Worm (Caenorhabditis elegans) whole organism, L3 larva: ENCODE measurements around the gene oac-29.

Experiments
- R02D3.7 ChIP-seq: fragments of 150-350 bp; optimal IDR thresholded peaks from 2 replicates; lab custom pipeline; 2014; ENCODE audit warnings: missing biosample characterization, missing genetic modification characterization
- ZK546.5 ChIP-seq: sonication (generic microtip); optimal IDR thresholded peaks from 2 replicates; lab custom pipeline; 2017; ENCODE audit warnings: missing biosample characterization, missing genetic modification characterization
- aly-2 ChIP-seq: fragments of 150-350 bp; optimal IDR thresholded peaks from 2 replicates; lab custom pipeline; 2014; ENCODE audit warnings: missing biosample characterization, missing genetic modification characterization
- ama-1 ChIP-seq: fragments of 150-350 bp; optimal IDR thresholded peaks from 2 replicates; lab custom pipeline; 2018
- ceh-16 ChIP-seq: sonication (generic microtip); optimal IDR thresholded peaks from 2 replicates; lab custom pipeline; 2017; ENCODE audit warnings: missing biosample characterization, missing genetic modification characterization
- ceh-28 ChIP-seq: fragments of 150-350 bp; optimal IDR thresholded peaks from 2 replicates; lab custom pipeline; 2014; ENCODE audit warnings: missing biosample characterization, missing genetic modification reagents, missing genetic modification characterization
- ceh-82 ChIP-seq: fragments of 150-350 bp; optimal IDR thresholded peaks from 2 replicates; lab custom pipeline; 2014; ENCODE audit warnings: missing biosample characterization, missing genetic modification characterization
- ceh-9 ChIP-seq: sonication (generic microtip); optimal IDR thresholded peaks from 2 replicates; lab custom pipeline; 2018; ENCODE audit warnings: missing biosample characterization, missing genetic modification characterization
- daf-12 ChIP-seq: fragments of 150-350 bp; optimal IDR thresholded peaks from 2 replicates; lab custom pipeline; 2014; ENCODE audit warnings: missing biosample characterization, missing genetic modification reagents, missing genetic modification characterization
- egl-5 ChIP-seq: fragments of 150-350 bp; optimal IDR thresholded peaks from 2 replicates; lab custom pipeline; 2017; ENCODE audit warnings: missing biosample characterization, missing genetic modification reagents, missing genetic modification characterization, inconsistent platforms
- elt-1 ChIP-seq: fragments of 150-350 bp; optimal IDR thresholded peaks from 2 replicates; lab custom pipeline; 2014; ENCODE audit warnings: missing biosample characterization, missing genetic modification characterization
- elt-2 ChIP-seq: sonication (generic microtip); optimal IDR thresholded peaks from 2 replicates; lab custom pipeline; 2016; ENCODE audit warnings: missing genetic modification reagents, mild to moderate bottlenecking, missing genetic modification characterization, missing compliant biosample characterization
- elt-3 ChIP-seq, 3 experiments: fragments of 150-350 bp in 1 of 3; sonication (generic microtip) in 2 of 3; optimal IDR thresholded peaks; 2 replicates in 2 of 3; 4 replicates in 1 of 3; lab custom pipeline; 2014 to 2017; ENCODE audit warnings: missing biosample characterization in 3 of 3, missing genetic modification characterization in 3 of 3
- eor-1 ChIP-seq, 2 experiments: fragments of 150-350 bp; optimal IDR thresholded peaks; 2 replicates each; lab custom pipeline; 2014 to 2018; ENCODE audit warnings: missing biosample characterization in 2 of 2, missing genetic modification characterization in 2 of 2
- fkh-10 ChIP-seq: sonication (generic microtip); optimal IDR thresholded peaks from 2 replicates; lab custom pipeline; 2017; ENCODE audit warnings: missing biosample characterization, missing genetic modification reagents, missing genetic modification characterization
- fkh-2 ChIP-seq: fragments of 150-350 bp; optimal IDR thresholded peaks from 2 replicates; lab custom pipeline; 2014; ENCODE audit warnings: missing biosample characterization, missing genetic modification reagents, missing genetic modification characterization
- fos-1 ChIP-seq: fragments of 150-350 bp; optimal IDR thresholded peaks from 2 replicates; lab custom pipeline; 2014; ENCODE audit warnings: missing biosample characterization, missing genetic modification characterization
- hmg-11 ChIP-seq: sonication (generic microtip); optimal IDR thresholded peaks from 2 replicates; lab custom pipeline; 2016; ENCODE audit warnings: missing genetic modification characterization, missing compliant biosample characterization
- jun-1 ChIP-seq: fragments of 150-350 bp; optimal IDR thresholded peaks from 2 replicates; lab custom pipeline; 2014; ENCODE audit warnings: missing biosample characterization, missing genetic modification reagents, missing genetic modification characterization
- lin-15B ChIP-seq: fragments of 150-350 bp; optimal IDR thresholded peaks from 2 replicates; lab custom pipeline; 2014; ENCODE audit warnings: missing biosample characterization, missing genetic modification characterization
- lin-39 ChIP-seq: fragments of 150-350 bp; optimal IDR thresholded peaks from 2 replicates; lab custom pipeline; 2018; ENCODE audit warnings: missing biosample characterization, missing genetic modification reagents, missing genetic modification characterization
- lsy-12 ChIP-seq: sonication (generic microtip); optimal IDR thresholded peaks from 2 replicates; lab custom pipeline; 2016; ENCODE audit warnings: mild to moderate bottlenecking, missing genetic modification characterization, missing compliant biosample characterization
- mdl-1 ChIP-seq: fragments of 150-350 bp; optimal IDR thresholded peaks from 2 replicates; lab custom pipeline; 2014; ENCODE audit warnings: missing biosample characterization, missing genetic modification characterization
- mml-1 ChIP-seq: fragments of 150-350 bp; sonication (generic microtip); optimal IDR thresholded peaks from 3 replicates; lab custom pipeline; 2014; ENCODE audit warnings: missing biosample characterization, missing genetic modification characterization
- nfya-1 ChIP-seq: sonication (generic microtip); optimal IDR thresholded peaks from 2 replicates; lab custom pipeline; 2017; ENCODE audit warnings: missing genetic modification characterization, mild to moderate bottlenecking, missing compliant biosample characterization, antibody characterized with exemption, moderate library complexity; ENCODE audit not compliant: insufficient read depth
- nhr-11 ChIP-seq: fragments of 150-350 bp; optimal IDR thresholded peaks from 2 replicates; lab custom pipeline; 2014; ENCODE audit warnings: missing biosample characterization, missing genetic modification characterization
- nhr-12 ChIP-seq: fragments of 150-350 bp; optimal IDR thresholded peaks from 2 replicates; lab custom pipeline; 2014; ENCODE audit warnings: missing biosample characterization, missing genetic modification characterization
- nhr-23 ChIP-seq: fragments of 150-350 bp; optimal IDR thresholded peaks from 2 replicates; lab custom pipeline; 2014; ENCODE audit warnings: missing biosample characterization, missing genetic modification reagents, missing genetic modification characterization
- nhr-25 ChIP-seq: sonication (generic microtip); optimal IDR thresholded peaks from 2 replicates; lab custom pipeline; 2017; ENCODE audit warnings: missing biosample characterization, missing genetic modification characterization
- nhr-28 ChIP-seq: fragments of 150-350 bp; optimal IDR thresholded peaks from 2 replicates; lab custom pipeline; 2014; ENCODE audit warnings: missing biosample characterization, missing genetic modification characterization
- nhr-43 ChIP-seq: sonication (generic microtip); optimal IDR thresholded peaks from 2 replicates; lab custom pipeline; 2016; ENCODE audit warnings: mild to moderate bottlenecking, missing genetic modification characterization, missing compliant biosample characterization; ENCODE audit not compliant: poor library complexity, severe bottlenecking
- nhr-76 ChIP-seq: fragments of 150-350 bp; sonication (generic microtip); optimal IDR thresholded peaks from 5 replicates; lab custom pipeline; 2014; ENCODE audit warnings: missing biosample characterization, missing genetic modification characterization
- nhr-77 ChIP-seq: fragments of 150-350 bp; optimal IDR thresholded peaks from 2 replicates; lab custom pipeline; 2014; ENCODE audit warnings: missing biosample characterization, missing genetic modification characterization
- pha-4 ChIP-seq: fragments of 150-350 bp; optimal IDR thresholded peaks from 2 replicates; lab custom pipeline; 2014; ENCODE audit warnings: missing biosample characterization, missing genetic modification reagents, missing genetic modification characterization
- pqm-1 ChIP-seq: fragments of 150-350 bp; optimal IDR thresholded peaks from 2 replicates; lab custom pipeline; 2017; ENCODE audit warnings: missing biosample characterization, missing genetic modification characterization, inconsistent platforms
- sea-2 ChIP-seq: fragments of 150-350 bp; sonication (generic microtip); optimal IDR thresholded peaks from 4 replicates; lab custom pipeline; 2014; ENCODE audit warnings: missing biosample characterization, missing genetic modification reagents, missing genetic modification characterization
- snpc-4 ChIP-seq: fragments of 150-350 bp; optimal IDR thresholded peaks from 2 replicates; lab custom pipeline; 2014; ENCODE audit warnings: missing biosample characterization, missing genetic modification characterization
- tbx-2 ChIP-seq: sonication (generic microtip); optimal IDR thresholded peaks from 2 replicates; lab custom pipeline; 2016; ENCODE audit warnings: mild to moderate bottlenecking, missing genetic modification characterization, missing compliant biosample characterization
- unc-62 ChIP-seq: fragments of 150-350 bp; sonication (generic microtip); optimal IDR thresholded peaks from 4 replicates; lab custom pipeline; 2014; ENCODE audit warnings: missing biosample characterization, missing genetic modification reagents, missing genetic modification characterization
- zag-1 ChIP-seq: fragments of 150-350 bp; optimal IDR thresholded peaks from 2 replicates; lab custom pipeline; 2014; ENCODE audit warnings: missing biosample characterization, missing genetic modification characterization
- ztf-4 ChIP-seq: fragments of 150-350 bp; optimal IDR thresholded peaks from 2 replicates; lab custom pipeline; 2014; ENCODE audit warnings: missing biosample characterization, missing genetic modification characterization

Gene oac-29

ce11 chrV:8654460-8655419, 19.3 kb upstream of the oac-29 start:
- peak; percentile 18 for TF ChIP-seq nfya-1
- no peak for TF ChIP-seq ztf-4
- TF ChIP-seq nhr-25 (tag; lab: Kevin White, UChicago), result no peak
- TF ChIP-seq nhr-43 (tag; lab: Kevin White, UChicago), result no peak
- no peak for TF ChIP-seq elt-1 (tag; lab: Kevin White, UChicago)
- peak; percentile 83 for TF ChIP-seq pqm-1 (tag; lab: Kevin White, UChicago)
- peak; percentile 62 for TF ChIP-seq nhr-76 (tag; lab: Kevin White, UChicago)
- TF ChIP-seq lin-39, result peak; percentile 26
- TF ChIP-seq jun-1, result peak; percentile 73
- no peak for TF ChIP-seq elt-3 (tag; optimal IDR thresholded peaks at IDR 0.05; lab: Kevin White, UChicago)
- TF ChIP-seq pha-4, result peak; percentile 45
- no peak for TF ChIP-seq ama-1 (lab: Kevin White, UChicago)
- TF ChIP-seq elt-2 (tag; lab: Kevin White, UChicago), result peak; percentile 90
- no peak for TF ChIP-seq unc-62 (GFP tag; lab: Kevin White, UChicago)
- TF ChIP-seq fos-1 (tag; lab: Kevin White, UChicago), result no peak
- TF ChIP-seq nhr-23 (tag; lab: Kevin White, UChicago), result no peak
- no peak for TF ChIP-seq tbx-2 (tag; lab: Kevin White, UChicago)
- TF ChIP-seq, all 47 proteins: peak for 7

DNA sequence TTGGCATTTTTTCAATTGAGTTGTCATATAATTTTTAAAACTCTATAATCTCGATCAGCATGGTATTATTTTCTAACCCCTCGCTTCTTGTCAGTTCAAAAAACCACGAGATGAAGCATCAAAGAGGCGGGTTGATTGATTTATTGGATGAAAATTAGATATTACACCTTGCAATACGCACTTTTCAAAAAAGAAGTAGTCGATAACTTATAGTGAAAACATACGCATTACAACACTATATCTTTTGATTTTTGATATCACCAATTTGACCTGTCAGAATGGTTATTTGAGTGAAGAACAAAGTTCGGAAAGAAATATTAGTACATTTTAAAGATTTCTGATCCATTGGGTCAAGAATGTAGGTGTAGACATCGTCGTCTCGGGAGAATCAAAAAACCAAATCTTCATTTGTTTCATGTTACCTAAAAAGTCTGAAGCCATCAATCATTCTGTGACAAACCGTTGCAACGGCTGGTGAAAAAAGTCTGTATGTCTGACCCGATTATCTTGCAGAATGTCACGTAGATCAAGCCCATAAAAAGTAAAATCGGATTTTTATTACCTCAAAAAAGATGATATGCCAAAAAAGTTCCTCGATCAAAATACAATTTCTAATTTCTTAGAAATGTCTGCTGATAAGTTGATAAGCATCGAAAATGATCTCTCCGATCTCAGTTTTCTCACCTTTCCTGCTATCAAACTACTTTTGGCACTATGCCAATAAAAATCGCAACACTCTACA, 17.8 kb upstream of the oac-29 start:
- TF ChIP-seq elt-2 (tag; lab: Kevin White, UChicago) (peak; percentile 82), nhr-23 (tag; lab: Kevin White, UChicago) (peak; percentile 75), ceh-82 (tag; lab: Kevin White, UChicago) (no peak), unc-62 (GFP tag; lab: Kevin White, UChicago) (peak; percentile 81), nfya-1 (peak; percentile 22), fos-1 (tag; lab: Kevin White, UChicago) (no peak), ceh-28 (no peak), elt-3 (tag; optimal IDR thresholded peaks at IDR 0.05; lab: Kevin White, UChicago) (peak in 2 of 3 experiments; percentile 34 to 80), pqm-1 (tag; lab: Kevin White, UChicago) (peak; percentile 71), nhr-25 (tag; lab: Kevin White, UChicago) (peak; percentile 55), fkh-10 (GFP tag; lab: Kevin White, UChicago) (no peak), ceh-16 (tag; lab: Kevin White, UChicago) (no peak), tbx-2 (tag; lab: Kevin White, UChicago) (no peak), lin-15B (tag; lab: Kevin White, UChicago) (no peak), nhr-76 (tag; lab: Kevin White, UChicago) (peak; percentile 19), sea-2 (GFP tag; lab: Kevin White, UChicago) (no peak)

DNA sequence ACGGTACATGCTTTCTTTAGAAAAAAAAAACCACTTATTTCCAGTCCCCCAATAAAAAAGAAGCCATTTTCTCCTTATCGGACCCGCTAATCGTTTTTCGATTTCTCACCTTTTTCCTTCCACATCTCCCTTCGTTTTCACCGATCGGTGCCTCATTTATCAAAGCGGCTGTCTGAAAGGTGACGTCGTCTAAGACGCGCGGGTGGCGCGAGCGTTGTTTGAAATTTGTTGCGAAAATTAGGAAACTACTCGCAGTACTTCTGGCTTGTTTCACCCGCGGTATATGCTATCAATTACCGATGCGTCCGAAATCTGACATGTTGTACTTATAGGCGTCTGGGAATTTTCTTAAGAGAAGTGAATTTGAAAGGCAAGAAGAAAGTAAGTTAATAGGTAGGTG, 16.7 kb upstream of the oac-29 start:
- TF ChIP-seq R02D3.7 (tag; lab: Kevin White, UChicago), result no peak
- TF ChIP-seq elt-1 (tag; lab: Kevin White, UChicago), result peak; percentile 67
- no peak for TF ChIP-seq egl-5 (tag; lab: Kevin White, UChicago)
- TF ChIP-seq nhr-23 (tag; lab: Kevin White, UChicago), result peak; percentile 4
- TF ChIP-seq pqm-1 (tag; lab: Kevin White, UChicago), result no peak
- TF ChIP-seq ceh-82 (tag; lab: Kevin White, UChicago), result no peak
- no peak for TF ChIP-seq aly-2 (tag; lab: Kevin White, UChicago)
- no peak for TF ChIP-seq elt-3 (tag; optimal IDR thresholded peaks at IDR 0.05; lab: Kevin White, UChicago)
- no peak for TF ChIP-seq ama-1 (lab: Kevin White, UChicago)
- no peak for TF ChIP-seq zag-1
- TF ChIP-seq lin-15B (tag; lab: Kevin White, UChicago), result no peak
- TF ChIP-seq nhr-25 (tag; lab: Kevin White, UChicago), result peak; percentile 84
- TF ChIP-seq nhr-12, result no peak
- TF ChIP-seq elt-2 (tag; lab: Kevin White, UChicago), result no peak
- no peak for TF ChIP-seq nhr-77
- no peak for TF ChIP-seq nhr-76 (tag; lab: Kevin White, UChicago)
- no peak for TF ChIP-seq tbx-2 (tag; lab: Kevin White, UChicago)
- TF ChIP-seq snpc-4 (tag; lab: Kevin White, UChicago), result no peak
- TF ChIP-seq nhr-43 (tag; lab: Kevin White, UChicago), result no peak
- TF ChIP-seq ztf-4, result no peak
- TF ChIP-seq hmg-11, result no peak
- no peak for TF ChIP-seq fkh-10 (GFP tag; lab: Kevin White, UChicago)
- TF ChIP-seq nfya-1, result no peak
- peak; percentile 65 for TF ChIP-seq unc-62 (GFP tag; lab: Kevin White, UChicago)
- no peak for TF ChIP-seq eor-1 (tag; optimal IDR thresholded peaks at IDR 0.05; lab: Kevin White, UChicago)
- TF ChIP-seq daf-12 (tag; lab: Kevin White, UChicago), result no peak
- no peak for TF ChIP-seq ZK546.5 (tag; lab: Kevin White, UChicago)
- no peak for TF ChIP-seq pha-4
- TF ChIP-seq nhr-28 (tag; lab: Kevin White, UChicago), result no peak
- no peak for TF ChIP-seq mdl-1 (tag; lab: Kevin White, UChicago)
- TF ChIP-seq ceh-28, result no peak
- TF ChIP-seq fkh-2 (tag; lab: Kevin White, UChicago), result no peak
- TF ChIP-seq mml-1, result no peak
- TF ChIP-seq ceh-9 (tag; lab: Kevin White, UChicago), result no peak
- TF ChIP-seq lin-39, result peak; percentile 77
- no peak for TF ChIP-seq lsy-12 (tag; lab: Kevin White, UChicago)
- no peak for TF ChIP-seq nhr-11 (tag; lab: Kevin White, UChicago)
